Worm (Caenorhabditis elegans) whole organism, L2 larva: Measurements from ENCODE around the gene str-96.

ENCODE experiments used
- C34F6.9 ChIP-seq: fragments of 150-350 bp; optimal IDR thresholded peaks from 2 replicates; lab custom pipeline; 2014; ENCODE audit warnings: missing biosample characterization, missing genetic modification characterization
- F13H6.1 ChIP-seq: sonication (generic microtip); optimal IDR thresholded peaks from 2 replicates; lab custom pipeline; 2016; ENCODE audit warnings: missing genetic modification characterization, missing compliant biosample characterization
- Y55F3AM.14 ChIP-seq: fragments of 200-800 bp; sonication (Bioruptor generic); optimal IDR thresholded peaks from 2 replicates; lab custom pipeline; 2018; ENCODE audit warnings: mild to moderate bottlenecking, missing genetic modification characterization, missing compliant biosample characterization
- alr-1 ChIP-seq: fragments of 150-350 bp; optimal IDR thresholded peaks from 2 replicates; lab custom pipeline; 2014; ENCODE audit warnings: missing biosample characterization, missing genetic modification characterization
- blmp-1 ChIP-seq: sonication (generic microtip); optimal IDR thresholded peaks from 2 replicates; lab custom pipeline; 2017; ENCODE audit warnings: missing genetic modification characterization, mild to moderate bottlenecking, missing compliant biosample characterization, antibody characterized with exemption, moderate library complexity; ENCODE audit not compliant: insufficient read depth
- ceh-16 ChIP-seq: fragments of 150-350 bp; optimal IDR thresholded peaks from 2 replicates; lab custom pipeline; 2014; ENCODE audit warnings: missing biosample characterization, missing genetic modification characterization
- ceh-82 ChIP-seq: fragments of 150-350 bp; optimal IDR thresholded peaks from 2 replicates; lab custom pipeline; 2014; ENCODE audit warnings: missing biosample characterization, missing genetic modification characterization
- crh-2 ChIP-seq: sonication (generic microtip); optimal IDR thresholded peaks from 2 replicates; lab custom pipeline; 2017; ENCODE audit warnings: missing biosample characterization, missing genetic modification characterization
- dmd-4 ChIP-seq: sonication (generic microtip); optimal IDR thresholded peaks from 2 replicates; lab custom pipeline; 2017; ENCODE audit warnings: missing biosample characterization, missing genetic modification characterization
- fos-1 ChIP-seq: fragments of 150-350 bp; optimal IDR thresholded peaks from 2 replicates; lab custom pipeline; 2014; ENCODE audit warnings: missing biosample characterization, missing genetic modification characterization
- lin-11 ChIP-seq: fragments of 150-350 bp; sonication (generic microtip); optimal IDR thresholded peaks from 2 replicates; lab custom pipeline; 2014; ENCODE audit warnings: missing biosample characterization, missing genetic modification characterization, inconsistent platforms, mixed read lengths
- lsy-2 ChIP-seq, 2 experiments: fragments of 150-350 bp in 1 of 2; sonication (generic microtip) in 1 of 2; optimal IDR thresholded peaks; 2 replicates each; lab custom pipeline; 2014 to 2017; ENCODE audit warnings: missing biosample characterization in 2 of 2, missing genetic modification characterization in 2 of 2
- mbf-1 ChIP-seq: sonication (generic microtip); optimal IDR thresholded peaks from 2 replicates; lab custom pipeline; 2017; ENCODE audit warnings: missing biosample characterization, missing genetic modification characterization
- nhr-10 ChIP-seq: sonication (generic microtip); optimal IDR thresholded peaks from 2 replicates; lab custom pipeline; 2017; ENCODE audit warnings: missing biosample characterization, missing genetic modification characterization
- nhr-11 ChIP-seq: fragments of 150-350 bp; optimal IDR thresholded peaks from 2 replicates; lab custom pipeline; 2014; ENCODE audit warnings: missing biosample characterization, missing genetic modification characterization
- nhr-12 ChIP-seq: fragments of 150-350 bp; optimal IDR thresholded peaks from 2 replicates; lab custom pipeline; 2014; ENCODE audit warnings: missing biosample characterization, missing genetic modification characterization
- nhr-129 ChIP-seq: fragments of 150-350 bp; optimal IDR thresholded peaks from 2 replicates; lab custom pipeline; 2014; ENCODE audit warnings: missing biosample characterization, missing genetic modification characterization
- nhr-237 ChIP-seq: fragments of 150-350 bp; optimal IDR thresholded peaks from 2 replicates; lab custom pipeline; 2014; ENCODE audit warnings: missing biosample characterization, missing genetic modification characterization
- nhr-25 ChIP-seq: fragments of 150-350 bp; sonication (generic microtip); optimal IDR thresholded peaks from 3 replicates; lab custom pipeline; 2014; ENCODE audit warnings: missing biosample characterization, missing genetic modification characterization
- nhr-6 ChIP-seq: fragments of 150-350 bp; optimal IDR thresholded peaks from 2 replicates; lab custom pipeline; 2014; ENCODE audit warnings: missing biosample characterization, missing genetic modification characterization
- nhr-77 ChIP-seq: fragments of 150-350 bp; optimal IDR thresholded peaks from 2 replicates; lab custom pipeline; 2014; ENCODE audit warnings: missing biosample characterization, missing genetic modification characterization
- sem-4 ChIP-seq: fragments of 150-350 bp; optimal IDR thresholded peaks from 2 replicates; lab custom pipeline; 2014; ENCODE audit warnings: missing biosample characterization, missing genetic modification reagents, missing genetic modification characterization
- skn-1 ChIP-seq: sonication (generic microtip); optimal IDR thresholded peaks from 2 replicates; lab custom pipeline; 2017; ENCODE audit warnings: missing biosample characterization, missing genetic modification characterization
- sma-3 ChIP-seq: sonication (generic microtip); optimal IDR thresholded peaks from 2 replicates; lab custom pipeline; 2016; ENCODE audit warnings: missing genetic modification reagents, missing genetic modification characterization, missing compliant biosample characterization
- sma-9 ChIP-seq, 2 experiments: fragments of 150-350 bp in 1 of 2; sonication (generic microtip) in 1 of 2; optimal IDR thresholded peaks; 2 replicates each; lab custom pipeline; 2014 to 2016; ENCODE audit warnings: missing genetic modification characterization in 2 of 2, mild to moderate bottlenecking in 1 of 2, missing biosample characterization in 1 of 2, missing compliant biosample characterization in 1 of 2, missing genetic modification reagents in 1 of 2, moderate library complexity in 1 of 2
- unc-39 ChIP-seq: fragments of 150-350 bp; optimal IDR thresholded peaks from 2 replicates; lab custom pipeline; 2014; ENCODE audit warnings: missing biosample characterization, missing genetic modification characterization
- unc-55 ChIP-seq: fragments of 150-350 bp; sonication (generic microtip); optimal IDR thresholded peaks from 3 replicates; lab custom pipeline; 2014; ENCODE audit warnings: missing biosample characterization, missing genetic modification reagents, missing genetic modification characterization
- unc-62 ChIP-seq: fragments of 150-350 bp; optimal IDR thresholded peaks from 2 replicates; lab custom pipeline; 2014; ENCODE audit warnings: missing biosample characterization, missing genetic modification reagents, missing genetic modification characterization
- zag-1 ChIP-seq: fragments of 150-350 bp; optimal IDR thresholded peaks from 2 replicates; lab custom pipeline; 2014; ENCODE audit warnings: missing biosample characterization, missing genetic modification characterization
- ztf-1 ChIP-seq: fragments of 200-800 bp; sonication (Bioruptor generic); conservative IDR thresholded peaks from 2 replicates; pipeline ENCODE4 v1.3.6; 2022; ENCODE audit warnings: missing genetic modification characterization, missing compliant biosample characterization
- ztf-11 ChIP-seq: sonication (generic microtip); optimal IDR thresholded peaks from 2 replicates; lab custom pipeline; 2017; ENCODE audit warnings: missing biosample characterization, missing genetic modification characterization
- ztf-4 ChIP-seq: fragments of 150-350 bp; optimal IDR thresholded peaks from 2 replicates; lab custom pipeline; 2014; ENCODE audit warnings: missing biosample characterization, missing genetic modification characterization

str-96 gene

ce11 chrV:15315827-15316527 is 22.2 kb upstream of the str-96 start, which contains the start of the genes srt-22 and nhr-246:
Gene srt-22 (minus strand): TSS chrV:15315927.
Gene nhr-246 (plus strand): TSS chrV:15316477.
- TF ChIP-seq nhr-12 (tag; lab: Kevin White, UChicago): no peak
- no peak for TF ChIP-seq skn-1 (tag; lab: Kevin White, UChicago)
- no peak for TF ChIP-seq nhr-129 (tag; lab: Kevin White, UChicago)
- TF ChIP-seq dmd-4 (tag; lab: Kevin White, UChicago): no peak
- no peak for TF ChIP-seq blmp-1 (tag; lab: Kevin White, UChicago)
- no peak for TF ChIP-seq sma-3
- no peak for TF ChIP-seq zag-1 (tag; lab: Kevin White, UChicago)
- TF ChIP-seq lsy-2 (tag; optimal IDR thresholded peaks at IDR 0.05; lab: Kevin White, UChicago): no peak
- TF ChIP-seq unc-39 (tag; lab: Kevin White, UChicago): no peak
- TF ChIP-seq sem-4 (tag; lab: Kevin White, UChicago): no peak
- no peak for TF ChIP-seq lin-11 (tag; lab: Kevin White, UChicago)
- TF ChIP-seq ztf-1 (GFP tag; lab: Robert Waterston, UW): no peak
- TF ChIP-seq nhr-77 (tag; lab: Kevin White, UChicago): no peak
- no peak for TF ChIP-seq ceh-16 (tag; lab: Kevin White, UChicago)
- no peak for TF ChIP-seq nhr-11 (tag; lab: Kevin White, UChicago)
- no peak for TF ChIP-seq Y55F3AM.14 (GFP tag; lab: Kevin White, UChicago)
- TF ChIP-seq nhr-6 (tag; lab: Kevin White, UChicago): no peak
- no peak for TF ChIP-seq nhr-25
- TF ChIP-seq nhr-10 (tag; lab: Kevin White, UChicago): no peak
- TF ChIP-seq ztf-11 (tag; lab: Kevin White, UChicago): no peak

DNA sequence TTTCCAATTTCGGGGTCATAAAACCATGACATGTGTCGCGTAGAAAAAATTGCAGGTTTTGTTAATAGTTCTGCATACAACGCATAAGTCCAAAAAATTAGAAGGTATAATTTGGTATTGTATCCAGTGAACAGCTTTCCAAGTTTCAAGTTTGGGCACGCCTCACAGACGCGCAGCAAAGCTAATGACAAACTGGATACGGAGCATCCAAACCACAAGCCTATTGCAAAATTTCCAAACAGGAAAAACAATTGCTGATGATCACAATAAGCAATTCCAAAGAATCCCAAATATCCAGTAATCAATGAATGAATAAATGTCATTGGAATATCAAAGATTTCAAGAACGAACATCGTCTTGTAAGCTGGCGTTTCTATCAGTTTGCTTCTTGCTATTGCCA is 19.8 kb upstream of the str-96 start:
- TF ChIP-seq F13H6.1: no peak
- no peak for TF ChIP-seq mbf-1 (tag; lab: Kevin White, UChicago)
- no peak for TF ChIP-seq sma-9 (GFP tag; optimal IDR thresholded peaks at IDR 0.05; lab: Kevin White, UChicago)
- TF ChIP-seq sma-9 (tag; optimal IDR thresholded peaks at IDR 0.05; lab: Kevin White, UChicago): no peak
- TF ChIP-seq nhr-12 (tag; lab: Kevin White, UChicago): no peak
- TF ChIP-seq sma-3: no peak
- no peak for TF ChIP-seq unc-62 (GFP tag; lab: Kevin White, UChicago)
- no peak for TF ChIP-seq nhr-11 (tag; lab: Kevin White, UChicago)
- no peak for TF ChIP-seq dmd-4 (tag; lab: Kevin White, UChicago)
- TF ChIP-seq nhr-25: no peak
- TF ChIP-seq, all 48 proteins: peak for 0

- TF ChIP-seq nhr-237 (tag; lab: Kevin White, UChicago) (no peak), zag-1 (tag; lab: Kevin White, UChicago) (no peak), ztf-4 (tag; lab: Kevin White, UChicago) (no peak), alr-1 (tag; lab: Kevin White, UChicago) (no peak), ztf-1 (GFP tag; lab: Robert Waterston, UW) (no peak), crh-2 (no peak), sem-4 (tag; lab: Kevin White, UChicago) (no peak), fos-1 (no peak), nhr-10 (tag; lab: Kevin White, UChicago) (no peak), sma-9 (GFP tag; optimal IDR thresholded peaks at IDR 0.05; lab: Kevin White, UChicago) (no peak), sma-9 (tag; optimal IDR thresholded peaks at IDR 0.05; lab: Kevin White, UChicago) (no peak)
Measured at ce11 chrV:15310780-15311179, 17.0 kb upstream of the str-96 start, which contains the start of gene irld-62. Gene irld-62 (plus strand): TSS chrV:15311080.

- TF ChIP-seq mbf-1 (tag; lab: Kevin White, UChicago): no peak
- TF ChIP-seq lsy-2 (tag; optimal IDR thresholded peaks at IDR 0.05; lab: Kevin White, UChicago): no peak
- TF ChIP-seq fos-1: no peak
- TF ChIP-seq F13H6.1: no peak
- TF ChIP-seq unc-55 (GFP tag; lab: Kevin White, UChicago): no peak
- no peak for TF ChIP-seq Y55F3AM.14 (GFP tag; lab: Kevin White, UChicago)
- TF ChIP-seq ztf-1 (GFP tag; lab: Robert Waterston, UW): no peak
- no peak for TF ChIP-seq ceh-82 (tag; lab: Kevin White, UChicago)
- no peak for TF ChIP-seq sem-4 (tag; lab: Kevin White, UChicago)
- no peak for TF ChIP-seq C34F6.9 (tag; lab: Kevin White, UChicago)
Measured at ce11 chrV:15309011-15309410, 15.2 kb upstream of the str-96 start, which contains the start of gene srz-10. Gene srz-10 (minus strand): TSS chrV:15309098.
